Worm (Caenorhabditis elegans): ENCODE results near the gene eat-2.

DNA sequence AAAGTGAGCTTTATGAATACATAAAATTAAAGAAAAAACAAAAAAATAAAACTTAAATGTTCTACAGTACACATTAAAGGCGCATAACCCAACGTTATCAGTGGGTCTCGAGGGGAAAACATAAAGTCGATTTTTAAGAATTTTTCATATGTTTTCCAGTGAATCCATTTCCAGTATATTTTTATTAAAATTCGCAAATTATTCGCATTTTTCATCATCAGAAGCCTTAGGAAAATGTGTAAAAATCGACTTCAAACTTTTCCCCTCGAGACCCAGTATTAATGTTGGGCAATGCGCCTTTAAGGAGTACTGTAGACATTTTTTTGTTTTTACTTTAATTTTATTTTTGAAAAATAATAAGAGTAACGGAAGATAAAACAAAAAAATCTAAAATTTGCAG lies 46.7 kb upstream of the eat-2 start:
- TF ChIP-seq aly-1 (tag; optimal IDR thresholded peaks at IDR 0.05) (no peak), hmg-4 (GFP tag; optimal IDR thresholded peaks at IDR 0.05) (no peak), ama-1 (optimal IDR thresholded peaks at IDR 0.05) (no peak), B0310.2 (tag; optimal IDR thresholded peaks at IDR 0.05) (no peak), flt-1 (GFP tag; IDR thresholded peaks at IDR 0.05) (no peak), tbx-11 (GFP tag; IDR thresholded peaks at IDR 0.05) (no peak), sea-1 (GFP tag; conservative IDR thresholded peaks at IDR 0.05) (no peak), tra-4 (tag; optimal IDR thresholded peaks at IDR 0.05) (no peak), hmbx-1 (tag; optimal IDR thresholded peaks at IDR 0.05) (no peak), ets-7 (tag; optimal IDR thresholded peaks at IDR 0.05) (no peak), F13C5.2 (tag; optimal IDR thresholded peaks at IDR 0.05) (no peak), hnd-1 (tag; optimal IDR thresholded peaks at IDR 0.05) (no peak)

Measured in whole organism, early embryonic.